Fruit fly (Drosophila melanogaster) whole organism, embryonic: ENCODE results near the gene Cyp310a1.
A peak's percentile ranks its signal among the peaks of the same experiment; 100 is the strongest.

ENCODE experiments used
- Atf3 ChIP-seq: fragments of 200-800 bp; sonication (Bioruptor generic); optimal IDR thresholded peaks from 3 replicates; lab custom pipeline; 2016; ENCODE audit warnings: missing biosample characterization, missing genetic modification characterization
- C15 ChIP-seq: fragments of 200-800 bp; sonication (Bioruptor generic); IDR thresholded peaks from 3 replicates; pipeline ENCODE4 v1.3.6; 2022; ENCODE audit warnings: missing biosample characterization, missing genetic modification characterization
- CG11504 ChIP-seq: fragments of 200-800 bp; sonication (Bioruptor generic); optimal IDR thresholded peaks from 3 replicates; lab custom pipeline; 2019; ENCODE audit warnings: missing biosample characterization, mild to moderate bottlenecking, missing genetic modification characterization, moderate library complexity
- CG13894 ChIP-seq: fragments of 200-800 bp; sonication (Bioruptor generic); optimal IDR thresholded peaks from 3 replicates; lab custom pipeline; 2018; ENCODE audit warnings: missing biosample characterization, mild to moderate bottlenecking, missing genetic modification characterization, moderate library complexity
- CG14667 ChIP-seq: fragments of 200-800 bp; sonication (Bioruptor generic); IDR thresholded peaks from 2 replicates; pipeline ENCODE4 v1.3.6; 2022; ENCODE audit warnings: missing biosample characterization, missing genetic modification characterization
- CG14860 ChIP-seq: fragments of 200-800 bp; sonication (Bioruptor generic); IDR thresholded peaks from 3 replicates; pipeline ENCODE4 v1.3.6; 2022; ENCODE audit warnings: missing biosample characterization, missing genetic modification characterization; ENCODE audit not compliant: partially characterized antibody
- CG17186 ChIP-seq: fragments of 200-800 bp; sonication (Bioruptor generic); optimal IDR thresholded peaks from 3 replicates; lab custom pipeline; 2017; ENCODE audit warnings: missing biosample characterization, missing genetic modification reagents, missing genetic modification characterization
- CG17612 ChIP-seq: fragments of 200-800 bp; sonication (Bioruptor generic); IDR thresholded peaks from 2 replicates; pipeline ENCODE4 v1.3.6; 2022; ENCODE audit warnings: missing biosample characterization, missing genetic modification characterization
- CG17912 ChIP-seq: fragments of 200-800 bp; sonication (Bioruptor generic); optimal IDR thresholded peaks from 2 replicates; lab custom pipeline; 2018; ENCODE audit warnings: missing biosample characterization, mild to moderate bottlenecking, missing genetic modification characterization
- CG18262 ChIP-seq: fragments of 200-800 bp; optimal IDR thresholded peaks from 3 replicates; lab custom pipeline; 2019; ENCODE audit warnings: missing biosample characterization, mild to moderate bottlenecking, missing genetic modification characterization, moderate library complexity
- CG2875 ChIP-seq: fragments of 200-800 bp; sonication (Bioruptor generic); optimal IDR thresholded peaks from 2 replicates; lab custom pipeline; 2017; ENCODE audit warnings: missing biosample characterization, mild to moderate bottlenecking, missing genetic modification characterization, missing genetic modification reagents
- CG30431 ChIP-seq: fragments of 200-800 bp; sonication (Bioruptor generic); optimal IDR thresholded peaks from 2 replicates; lab custom pipeline; 2017; ENCODE audit warnings: missing biosample characterization, missing genetic modification characterization
- CG32767 ChIP-seq: fragments of 200-800 bp; sonication (Bioruptor generic); IDR thresholded peaks from 2 replicates; pipeline ENCODE4 v1.3.6; 2022; ENCODE audit warnings: missing biosample characterization, missing genetic modification characterization
- CG42726 ChIP-seq: fragments of 200-800 bp; sonication (Bioruptor generic); IDR thresholded peaks from 2 replicates; pipeline ENCODE4 v1.3.6; 2022; ENCODE audit warnings: missing biosample characterization, missing genetic modification characterization; ENCODE audit not compliant: partially characterized antibody
- CG4617 ChIP-seq: fragments of 200-800 bp; sonication (Bioruptor generic); optimal IDR thresholded peaks from 3 replicates; lab custom pipeline; 2016; ENCODE audit warnings: missing biosample characterization, missing genetic modification characterization, borderline replicate concordance
- CG6272 ChIP-seq: fragments of 200-800 bp; sonication (Bioruptor generic); IDR thresholded peaks from 2 replicates; pipeline ENCODE4 v1.3.6; 2022; ENCODE audit warnings: missing biosample characterization, missing genetic modification characterization
- CG8765 ChIP-seq: fragments of 200-800 bp; sonication (Bioruptor generic); IDR thresholded peaks from 2 replicates; pipeline ENCODE4 v1.3.6; 2022; ENCODE audit warnings: missing biosample characterization, missing genetic modification characterization
- CG9797 ChIP-seq: fragments of 200-800 bp; sonication (Bioruptor generic); optimal IDR thresholded peaks from 3 replicates; lab custom pipeline; 2018; ENCODE audit warnings: missing biosample characterization, mild to moderate bottlenecking, missing genetic modification characterization
- Camta ChIP-seq: fragments of 200-800 bp; sonication (Bioruptor generic); optimal IDR thresholded peaks from 2 replicates; lab custom pipeline; 2016; ENCODE audit warnings: missing biosample characterization, missing genetic modification characterization
- D19B ChIP-seq: fragments of 200-800 bp; sonication (Bioruptor generic); optimal IDR thresholded peaks from 2 replicates; lab custom pipeline; 2017; ENCODE audit warnings: missing biosample characterization, mild to moderate bottlenecking, missing genetic modification characterization
- Dbx ChIP-seq: fragments of 200-800 bp; sonication (Bioruptor generic); IDR thresholded peaks from 3 replicates; pipeline ENCODE4 v1.3.6; 2022; ENCODE audit warnings: missing biosample characterization, missing genetic modification characterization
- Doc3 ChIP-seq: fragments of 200-800 bp; sonication (Bioruptor generic); IDR thresholded peaks from 3 replicates; pipeline ENCODE4 v1.3.6; 2022; ENCODE audit warnings: missing biosample characterization, missing genetic modification characterization; ENCODE audit not compliant: partially characterized antibody
- Dp ChIP-seq: fragments of 200-800 bp; sonication (Bioruptor generic); optimal IDR thresholded peaks from 2 replicates; lab custom pipeline; 2018; ENCODE audit warnings: missing biosample characterization, mild to moderate bottlenecking, missing genetic modification characterization, moderate library complexity
- GATAe ChIP-seq: fragments of 200-800 bp; sonication (Bioruptor generic); conservative IDR thresholded peaks from 2 replicates; pipeline ENCODE4 v1.3.6; 2022; ENCODE audit warnings: missing biosample characterization, missing genetic modification characterization
- Nf-YA ChIP-seq: fragments of 200-800 bp; sonication (Bioruptor generic); IDR thresholded peaks from 2 replicates; pipeline ENCODE4 v1.3.6; 2022; ENCODE audit warnings: missing biosample characterization, missing genetic modification characterization
- Nf-YC ChIP-seq: fragments of 200-800 bp; optimal IDR thresholded peaks from 3 replicates; lab custom pipeline; 2019; ENCODE audit warnings: missing biosample characterization, mild to moderate bottlenecking, missing genetic modification characterization, moderate library complexity
- Rfx ChIP-seq: fragments of 200-800 bp; sonication (Bioruptor generic); IDR thresholded peaks from 2 replicates; pipeline ENCODE4 v1.3.6; 2022; ENCODE audit warnings: missing biosample characterization, missing genetic modification characterization
- Sox100B ChIP-seq: fragments of 200-800 bp; sonication (Bioruptor generic); optimal IDR thresholded peaks from 3 replicates; lab custom pipeline; 2018; ENCODE audit warnings: missing biosample characterization, mild to moderate bottlenecking, missing genetic modification characterization
- Stat92E ChIP-seq, 3 experiments: fragments of >200 bp in 2 of 3; fragments of 200-800 bp in 1 of 3; sonication (Bioruptor generic) in 1 of 3; optimal IDR thresholded peaks; 2 replicates each; lab custom pipeline; 2017 to 2019; ENCODE audit warnings: missing biosample characterization in 3 of 3, missing genetic modification characterization in 3 of 3, mild to moderate bottlenecking in 1 of 3, moderate library complexity in 1 of 3
- bbx ChIP-seq: fragments of 200-800 bp; sonication (Bioruptor generic); IDR thresholded peaks from 2 replicates; pipeline ENCODE4 v1.3.6; 2022; ENCODE audit warnings: missing biosample characterization, missing genetic modification characterization; ENCODE audit not compliant: partially characterized antibody
- bigmax ChIP-seq: fragments of 200-800 bp; sonication (Bioruptor generic); optimal IDR thresholded peaks from 2 replicates; lab custom pipeline; 2018; ENCODE audit warnings: missing biosample characterization, mild to moderate bottlenecking, missing genetic modification characterization
- br ChIP-seq: fragments of >200 bp; optimal IDR thresholded peaks from 2 replicates; lab custom pipeline; 2017
- chm ChIP-seq: fragments of 200-800 bp; sonication (Bioruptor generic); IDR thresholded peaks from 2 replicates; pipeline ENCODE4 v1.3.6; 2022; ENCODE audit warnings: missing biosample characterization, missing genetic modification characterization
- croc ChIP-seq: fragments of 200-800 bp; sonication (Bioruptor generic); conservative IDR thresholded peaks from 3 replicates; pipeline ENCODE4 v1.3.6; 2022; ENCODE audit warnings: missing biosample characterization, missing genetic modification characterization
- en ChIP-seq: fragments of 200-800 bp; sonication (Bioruptor generic); optimal IDR thresholded peaks from 2 replicates; lab custom pipeline; 2016; ENCODE audit warnings: missing biosample characterization, missing genetic modification characterization
- esg ChIP-seq: fragments of 200-800 bp; sonication (Bioruptor generic); conservative IDR thresholded peaks from 2 replicates; pipeline ENCODE4 v1.3.6; 2022; ENCODE audit warnings: missing biosample characterization, missing genetic modification characterization
- gcm ChIP-seq: fragments of 200-800 bp; sonication (Bioruptor generic); optimal IDR thresholded peaks from 2 replicates; lab custom pipeline; 2019; ENCODE audit warnings: missing biosample characterization, mild to moderate bottlenecking, missing genetic modification characterization, moderate library complexity
- gsb-n ChIP-seq: fragments of 200-800 bp; sonication (Bioruptor generic); optimal IDR thresholded peaks from 3 replicates; lab custom pipeline; 2018; ENCODE audit warnings: missing biosample characterization, mild to moderate bottlenecking, missing genetic modification characterization
- klu ChIP-seq: fragments of 200-800 bp; sonication (Bioruptor generic); IDR thresholded peaks from 2 replicates; pipeline ENCODE4 v1.3.6; 2022; ENCODE audit warnings: missing biosample characterization, missing genetic modification characterization
- kni ChIP-seq: fragments of 200-800 bp; sonication (Bioruptor generic); optimal IDR thresholded peaks from 3 replicates; lab custom pipeline; 2017; ENCODE audit warnings: mild to moderate bottlenecking, missing biosample characterization, missing genetic modification reagents, missing genetic modification characterization
- onecut ChIP-seq: fragments of 200-800 bp; sonication (Bioruptor generic); IDR thresholded peaks from 2 replicates; pipeline ENCODE4 v1.3.6; 2022; ENCODE audit warnings: missing biosample characterization, missing genetic modification characterization
- salm ChIP-seq: fragments of 200-800 bp; sonication (Bioruptor generic); optimal IDR thresholded peaks from 2 replicates; lab custom pipeline; 2018; ENCODE audit warnings: missing biosample characterization, mild to moderate bottlenecking, missing genetic modification characterization
- scrt ChIP-seq: fragments of 200-800 bp; sonication (Bioruptor generic); optimal IDR thresholded peaks from 2 replicates; lab custom pipeline; 2018; ENCODE audit warnings: missing biosample characterization, mild to moderate bottlenecking, missing genetic modification characterization, moderate library complexity
- sens-2 ChIP-seq: fragments of 200-800 bp; sonication (Bioruptor generic); IDR thresholded peaks from 2 replicates; pipeline ENCODE4 v1.3.6; 2022; ENCODE audit warnings: missing biosample characterization, missing genetic modification characterization
- slbo ChIP-seq: fragments of 200-800 bp; sonication (Bioruptor generic); IDR thresholded peaks from 2 replicates; pipeline ENCODE4 v1.3.6; 2022; ENCODE audit warnings: missing biosample characterization, missing genetic modification characterization
- toy ChIP-seq: fragments of 200-800 bp; sonication (Bioruptor generic); IDR thresholded peaks from 2 replicates; pipeline ENCODE4 v1.3.6; 2022; ENCODE audit warnings: missing biosample characterization, missing genetic modification characterization
- tup ChIP-seq: fragments of 200-800 bp; sonication (Bioruptor generic); optimal IDR thresholded peaks from 2 replicates; lab custom pipeline; 2016; ENCODE audit warnings: missing biosample characterization, mild to moderate bottlenecking, missing genetic modification characterization, moderate library complexity
- unpg ChIP-seq: fragments of 200-800 bp; sonication (Bioruptor generic); optimal IDR thresholded peaks from 3 replicates; lab custom pipeline; 2018; ENCODE audit warnings: missing biosample characterization, mild to moderate bottlenecking, missing genetic modification characterization, moderate library complexity
- wdn ChIP-seq: fragments of 200-800 bp; sonication (Bioruptor generic); IDR thresholded peaks from 2 replicates; pipeline ENCODE4 v1.3.6; 2022; ENCODE audit warnings: missing biosample characterization, missing genetic modification characterization
- wek ChIP-seq: fragments of 200-800 bp; sonication (Bioruptor generic); optimal IDR thresholded peaks from 3 replicates; lab custom pipeline; 2018; ENCODE audit warnings: missing biosample characterization, mild to moderate bottlenecking, missing genetic modification characterization, moderate library complexity

Cyp310a1 gene

dm6 chr2L:18626987-18627386 is 25.8 kb downstream of the Cyp310a1 start (continued):
- TF ChIP-seq CG18262, result peak; percentile 66
- no peak for TF ChIP-seq CG14667 (GFP tag; lab: Robert Waterston, UW)
- TF ChIP-seq unpg (GFP tag; lab: Kevin White, UChicago), result peak; percentile 79
- TF ChIP-seq Nf-YA (GFP tag; lab: Robert Waterston, UW), result peak; percentile 71
- peak; percentile 91 for TF ChIP-seq gsb-n (tag; lab: Kevin White, UChicago)
- TF ChIP-seq scrt, result peak; percentile 78
- peak; percentile 79 for TF ChIP-seq salm (tag; lab: Kevin White, UChicago)
- TF ChIP-seq CG6272 (GFP tag; lab: Robert Waterston, UW), result no peak
- TF ChIP-seq CG42726 (GFP tag; lab: Robert Waterston, UW), result no peak
- TF ChIP-seq sens-2 (GFP tag; lab: Robert Waterston, UW), result 0 out of 2 replicates have a peak, but pooled peaks have one; percentile 10
- TF ChIP-seq bigmax (GFP tag; lab: Kevin White, UChicago), result peak; percentile 76
- peak; percentile 88 for TF ChIP-seq Camta (GFP tag; lab: Kevin White, UChicago)
- no peak for TF ChIP-seq CG9797 (GFP tag; lab: Kevin White, UChicago)
- peak; percentile 77 for TF ChIP-seq CG11504
- TF ChIP-seq wdn (GFP tag; lab: Robert Waterston, UW), result peak; percentile 59; the same call in 1 of the 2 replicates
- peak; percentile 47 for TF ChIP-seq tup (GFP tag; lab: Kevin White, UChicago)
- TF ChIP-seq Dbx (GFP tag; lab: Robert Waterston, UW), result peak; percentile 81; the same call in 2 of the 3 replicates
- peak; percentile 77 for TF ChIP-seq CG13894
- TF ChIP-seq bbx, result no peak
- peak; percentile 38 for TF ChIP-seq kni (GFP tag; lab: Kevin White, UChicago)
- TF ChIP-seq gcm (GFP tag; lab: Kevin White, UChicago), result peak; percentile 78
- TF ChIP-seq br, result no peak
- TF ChIP-seq D19B (GFP tag; lab: Kevin White, UChicago), result peak; percentile 46
- TF ChIP-seq CG17186, result peak; percentile 32
- peak; percentile 79 for TF ChIP-seq Atf3 (GFP tag; lab: Kevin White, UChicago)
- peak; percentile 65 for TF ChIP-seq CG32767 (GFP tag; lab: Robert Waterston, UW)
- TF ChIP-seq CG8765 (GFP tag; lab: Robert Waterston, UW), result no peak
- peak; percentile 75 for TF ChIP-seq en
- peak; percentile 67; the same call in 1 of the 2 replicates for TF ChIP-seq Rfx (GFP tag; lab: Robert Waterston, UW)
- TF ChIP-seq wek (GFP tag; lab: Kevin White, UChicago), result peak; percentile 80
- TF ChIP-seq GATAe (GFP tag; lab: Robert Waterston, UW), result 0 out of 2 replicates have a peak, but pooled peaks have one; percentile 12
- TF ChIP-seq CG17612 (GFP tag; lab: Robert Waterston, UW), result 0 out of 2 replicates have a peak, but pooled peaks have one; percentile 46
- TF ChIP-seq Doc3, result no peak
- peak in 1 of 3 experiments; percentile 12 for TF ChIP-seq Stat92E (GFP tag; optimal IDR thresholded peaks at IDR 0.05; lab: Kevin White, UChicago)
- peak; percentile 13 for TF ChIP-seq Nf-YC (tag; lab: Kevin White, UChicago)
- TF ChIP-seq CG14860 (GFP tag; lab: Robert Waterston, UW), result no peak
- peak; percentile 48 for TF ChIP-seq slbo (GFP tag; lab: Robert Waterston, UW)
- TF ChIP-seq C15 (GFP tag; lab: Robert Waterston, UW), result peak; percentile 56; the same call in 1 of the 3 replicates
- 0 out of 2 replicates have a peak, but pooled peaks have one; percentile 26 for TF ChIP-seq toy (GFP tag; lab: Robert Waterston, UW)
- TF ChIP-seq klu (GFP tag; lab: Robert Waterston, UW), result no peak
- TF ChIP-seq chm (GFP tag; lab: Robert Waterston, UW), result peak; percentile 85
- no peak for TF ChIP-seq esg (GFP tag; lab: Robert Waterston, UW)
- no peak for TF ChIP-seq CG4617
- TF ChIP-seq CG30431 (GFP tag; lab: Kevin White, UChicago), result no peak
- TF ChIP-seq Sox100B (GFP tag; lab: Kevin White, UChicago), result peak; percentile 75
- TF ChIP-seq croc (GFP tag; lab: Robert Waterston, UW), result no peak
- peak; percentile 40 for TF ChIP-seq CG17912 (GFP tag; lab: Kevin White, UChicago)
- TF ChIP-seq Dp (GFP tag; lab: Kevin White, UChicago), result no peak
- TF ChIP-seq CG2875 (GFP tag; lab: Kevin White, UChicago), result peak; percentile 92
- peak; percentile 71 for TF ChIP-seq onecut (GFP tag; lab: Robert Waterston, UW)
